Fruit fly (Drosophila melanogaster) whole organism, larva: Measurements from ENCODE around the gene CG46397.

Experiments used
- noc ChIP-seq: fragments of 200-800 bp; sonication (Bioruptor generic); optimal IDR thresholded peaks from 3 replicates; lab custom pipeline; 2019; ENCODE audit warnings: missing biosample characterization, mild to moderate bottlenecking, missing genetic modification characterization, moderate library complexity

CG46397 gene

dm6 chr2L:8967235-8967634 is 20.2 kb downstream of the CG46397 start, which contains the start of gene CG18088:
Gene CG18088, plus strand, starts transcription at chr2L:8967535.
- no peak for TF ChIP-seq noc (tag; lab: Kevin White, UChicago)

DNA sequence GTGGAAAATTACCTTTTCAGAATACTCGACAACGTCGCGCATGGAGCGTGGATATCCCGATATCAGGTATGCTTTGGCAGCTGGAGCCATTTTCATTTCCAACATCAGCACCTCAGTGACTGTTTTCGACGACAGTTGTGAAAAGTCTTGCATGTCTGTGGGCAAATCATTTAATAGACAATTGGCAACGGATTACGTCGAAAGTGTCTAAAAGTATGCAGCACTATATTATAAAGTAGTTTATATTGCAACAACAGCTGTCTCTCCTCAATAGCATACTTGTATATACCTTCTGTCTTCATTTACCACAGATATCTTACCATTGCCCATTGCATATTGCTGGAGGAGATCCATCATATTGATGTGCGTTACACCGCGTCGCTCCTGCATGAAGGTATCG is 25.8 kb downstream of the CG46397 start:
- no peak for TF ChIP-seq noc (tag; lab: Kevin White, UChicago)

DNA sequence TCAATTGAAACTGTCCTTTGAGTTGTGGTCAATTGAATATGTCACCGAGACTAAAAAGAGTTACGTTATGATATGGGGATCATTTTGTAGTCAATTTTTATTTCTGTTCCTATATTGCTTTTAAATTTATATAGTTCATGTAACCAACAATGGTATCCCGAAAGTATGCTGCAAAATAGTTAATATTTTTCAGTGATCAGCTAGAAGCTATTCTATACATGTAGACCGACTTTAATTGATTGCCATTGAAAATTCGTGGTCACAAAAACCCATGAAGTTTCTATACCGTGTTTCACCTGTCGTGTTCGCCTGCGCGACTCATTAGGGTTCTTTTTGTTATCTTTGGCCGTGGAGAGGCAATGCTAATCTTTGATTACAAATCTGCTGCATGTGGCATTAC is 27.4 kb downstream of the CG46397 start:
- no peak for TF ChIP-seq noc (tag; lab: Kevin White, UChicago)

- TF ChIP-seq noc (tag; lab: Kevin White, UChicago) = no peak
Observed at dm6 chr2L:8975328-8975727, 28.3 kb downstream of the CG46397 start, which contains the start of gene CG9541. Gene CG9541, minus strand, starts transcription at chr2L:8975428.

DNA sequence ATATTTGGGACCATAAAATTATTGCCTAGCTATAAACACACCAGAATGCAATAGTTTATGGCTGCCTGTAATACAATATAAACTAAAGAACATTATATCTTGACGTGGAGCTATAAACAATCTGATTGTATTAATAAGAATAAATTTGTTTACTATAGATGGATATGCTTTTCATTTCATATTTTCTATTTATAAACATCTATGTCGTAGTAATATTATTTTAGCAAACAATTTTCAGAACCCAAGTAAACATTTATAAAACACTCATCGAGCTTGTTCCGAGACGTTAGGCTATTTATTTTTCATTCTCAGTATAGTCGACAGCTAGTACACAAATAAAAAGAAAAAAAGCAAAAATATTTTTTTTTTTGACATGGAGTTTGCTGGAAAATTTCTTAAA is 33.3 kb downstream of the CG46397 start, which contains the start of gene CG18662:
Gene CG18662 (plus strand): TSS at position 301 of the 400 bp plus-strand sequence.
- no peak for TF ChIP-seq noc (tag; lab: Kevin White, UChicago)

dm6 chr2L:8982584-8983302 is 35.7 kb downstream of the CG46397 start:
- no peak for TF ChIP-seq noc (tag; lab: Kevin White, UChicago)

dm6 chr2L:8984614-8985318 is 37.7 kb downstream of the CG46397 start, which contains the start of gene CG13101:
Gene CG13101, minus strand, starts transcription at chr2L:8984872.
- peak; percentile 86 for TF ChIP-seq noc (tag; lab: Kevin White, UChicago)

dm6 chr2L:8987251-8987937 is 40.3 kb downstream of the CG46397 start:
- TF ChIP-seq noc (tag; lab: Kevin White, UChicago) = peak; percentile 96

DNA sequence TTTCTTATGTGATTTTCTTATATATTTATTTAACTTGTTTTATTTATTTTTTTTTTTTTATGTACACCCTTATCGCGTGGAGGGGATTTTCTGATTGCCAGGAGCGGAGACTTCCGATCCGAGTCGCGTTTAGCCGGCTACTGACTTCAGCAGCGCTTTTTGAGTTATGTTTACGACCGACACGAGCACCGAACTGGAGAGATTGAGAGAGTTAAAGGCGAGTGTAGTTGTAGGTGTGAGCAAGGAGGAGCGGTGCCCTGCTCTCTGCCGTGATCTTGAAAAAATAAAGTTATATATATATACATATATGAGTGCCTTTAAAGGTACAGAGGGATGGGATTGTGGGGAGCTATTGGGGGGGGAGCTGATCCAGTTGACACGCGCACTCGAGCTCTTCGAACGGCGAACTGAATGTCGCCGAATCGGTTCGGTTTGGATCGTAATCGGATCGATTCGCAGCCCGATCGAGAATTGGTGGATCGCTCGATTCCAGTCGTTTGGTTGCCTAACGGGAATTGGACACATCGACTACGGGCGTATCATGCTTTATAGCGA is 42.0 kb downstream of the CG46397 start, which contains the start of gene rost:
Gene rost (minus strand): TSS at position 503 of the 555 bp plus-strand sequence.
- TF ChIP-seq noc (tag; lab: Kevin White, UChicago) = peak; percentile 68

dm6 chr2L:8991583-8991982 is 44.5 kb downstream of the CG46397 start, which contains the start of gene CG9555:
Gene CG9555, plus strand, starts transcription at chr2L:8991735.
- no peak for TF ChIP-seq noc (tag; lab: Kevin White, UChicago)

- peak; percentile 82 for TF ChIP-seq noc (tag; lab: Kevin White, UChicago)
Observed at dm6 chr2L:8993650-8994441, 46.8 kb downstream of the CG46397 start, which contains the start of gene CG17906. Gene CG17906, plus strand, starts transcription at chr2L:8994391.

dm6 chr2L:8997285-8997684 is 50.2 kb downstream of the CG46397 start, which contains the start of the genes alien and CG18661:
Gene alien, minus strand, starts transcription at chr2L:8997379.
Gene CG18661, plus strand, starts transcription at chr2L:8997605.
- peak; percentile 0 for TF ChIP-seq noc (tag; lab: Kevin White, UChicago)
